Fruit fly (Drosophila melanogaster) whole organism, embryonic: ENCODE data around the gene CG10214.

Experiments used
- ATbp ChIP-seq: fragments of 200-800 bp; sonication (Bioruptor generic); optimal IDR thresholded peaks from 2 replicates; lab custom pipeline; 2017; ENCODE audit warnings: missing biosample characterization, mild to moderate bottlenecking, missing genetic modification characterization, missing genetic modification reagents
- Adf1 ChIP-seq: fragments of 200-800 bp; sonication (Bioruptor generic); IDR thresholded peaks from 2 replicates; pipeline ENCODE4 v1.3.6; 2022; ENCODE audit warnings: missing biosample characterization, missing genetic modification characterization
- Atf6 ChIP-seq: fragments of 200-800 bp; sonication (Bioruptor generic); IDR thresholded peaks from 2 replicates; pipeline ENCODE4 v1.3.6; 2022; ENCODE audit warnings: missing biosample characterization, missing genetic modification characterization
- Bteb2 ChIP-seq: fragments of 200-800 bp; sonication (Bioruptor generic); optimal IDR thresholded peaks from 2 replicates; lab custom pipeline; 2016; ENCODE audit warnings: missing biosample characterization, missing genetic modification characterization
- CG10366 ChIP-seq: fragments of 200-800 bp; sonication (Bioruptor generic); IDR thresholded peaks from 2 replicates; pipeline ENCODE4 v1.3.6; 2022; ENCODE audit warnings: missing biosample characterization, missing genetic modification characterization
- CG11696 ChIP-seq: fragments of 200-800 bp; sonication (Bioruptor generic); IDR thresholded peaks from 2 replicates; pipeline ENCODE4 v1.3.6; 2022; ENCODE audit warnings: missing biosample characterization, missing genetic modification characterization
- CG12155 ChIP-seq: fragments of 200-800 bp; sonication (Bioruptor generic); optimal IDR thresholded peaks from 3 replicates; lab custom pipeline; 2016; ENCODE audit warnings: missing biosample characterization, missing genetic modification characterization
- CG12391 ChIP-seq: fragments of 200-800 bp; sonication (Bioruptor generic); optimal IDR thresholded peaks from 3 replicates; lab custom pipeline; 2018; ENCODE audit warnings: missing biosample characterization, mild to moderate bottlenecking, missing genetic modification characterization, moderate library complexity
- CG12769 ChIP-seq: fragments of 200-800 bp; sonication (Bioruptor generic); optimal IDR thresholded peaks from 2 replicates; lab custom pipeline; 2019; ENCODE audit warnings: missing biosample characterization, mild to moderate bottlenecking, missing genetic modification characterization, moderate library complexity
- CG13424 ChIP-seq: fragments of 200-800 bp; sonication (Bioruptor generic); optimal IDR thresholded peaks from 2 replicates; lab custom pipeline; 2019; ENCODE audit warnings: missing biosample characterization, mild to moderate bottlenecking, missing genetic modification characterization, moderate library complexity
- CG14014 ChIP-seq: fragments of 200-800 bp; sonication (Bioruptor generic); IDR thresholded peaks from 2 replicates; pipeline ENCODE4 v1.3.6; 2022; ENCODE audit warnings: missing biosample characterization, missing genetic modification characterization
- CG1602 ChIP-seq: fragments of 200-800 bp; sonication (Bioruptor generic); optimal IDR thresholded peaks from 3 replicates; lab custom pipeline; 2016; ENCODE audit warnings: missing biosample characterization, missing genetic modification characterization
- CG16815 ChIP-seq: fragments of 200-800 bp; sonication (Bioruptor generic); optimal IDR thresholded peaks from 3 replicates; lab custom pipeline; 2017; ENCODE audit warnings: missing biosample characterization, mild to moderate bottlenecking, missing genetic modification characterization
- CG17568 ChIP-seq: fragments of 200-800 bp; sonication (Bioruptor generic); optimal IDR thresholded peaks from 2 replicates; lab custom pipeline; 2018; ENCODE audit warnings: missing biosample characterization, mild to moderate bottlenecking, missing genetic modification characterization, moderate library complexity
- CG18619 ChIP-seq: fragments of 200-800 bp; sonication (Bioruptor generic); optimal IDR thresholded peaks from 3 replicates; lab custom pipeline; 2017; ENCODE audit warnings: missing biosample characterization, mild to moderate bottlenecking, missing genetic modification characterization
- CG34224 ChIP-seq: fragments of 200-800 bp; sonication (Bioruptor generic); IDR thresholded peaks from 3 replicates; pipeline ENCODE4 v1.3.6; 2022; ENCODE audit warnings: missing biosample characterization, missing genetic modification characterization; ENCODE audit not compliant: partially characterized antibody
- CG4282 ChIP-seq: fragments of 200-800 bp; sonication (Bioruptor generic); optimal IDR thresholded peaks from 2 replicates; lab custom pipeline; 2016; ENCODE audit warnings: missing biosample characterization, missing genetic modification characterization
- CG4360 ChIP-seq: fragments of 200-800 bp; sonication (Bioruptor generic); IDR thresholded peaks from 2 replicates; pipeline ENCODE4 v1.3.6; 2022; ENCODE audit warnings: missing biosample characterization, missing genetic modification characterization
- CG4424 ChIP-seq: fragments of 200-800 bp; sonication (Bioruptor generic); optimal IDR thresholded peaks from 3 replicates; lab custom pipeline; 2016; ENCODE audit warnings: missing biosample characterization, missing genetic modification characterization
- CG6689 ChIP-seq: fragments of 200-800 bp; sonication (Bioruptor generic); IDR thresholded peaks from 2 replicates; pipeline ENCODE4 v1.3.6; 2022; ENCODE audit warnings: missing biosample characterization, missing genetic modification characterization
- CG6765 ChIP-seq: fragments of 200-800 bp; sonication (Bioruptor generic); optimal IDR thresholded peaks from 3 replicates; lab custom pipeline; 2017; ENCODE audit warnings: missing biosample characterization, mild to moderate bottlenecking, missing genetic modification characterization
- CG7372 ChIP-seq: fragments of 200-800 bp; sonication (Bioruptor generic); IDR thresholded peaks from 2 replicates; pipeline ENCODE4 v1.3.6; 2022; ENCODE audit warnings: missing biosample characterization, missing genetic modification characterization
- CG7987 ChIP-seq: fragments of 200-800 bp; sonication (Bioruptor generic); optimal IDR thresholded peaks from 2 replicates; lab custom pipeline; 2018; ENCODE audit warnings: missing biosample characterization, mild to moderate bottlenecking, missing genetic modification characterization, moderate library complexity
- CG9437 ChIP-seq: fragments of 200-800 bp; sonication (Bioruptor generic); optimal IDR thresholded peaks from 2 replicates; lab custom pipeline; 2018; ENCODE audit warnings: missing biosample characterization, mild to moderate bottlenecking, missing genetic modification characterization
- CHES-1-like ChIP-seq: fragments of 200-800 bp; sonication (Bioruptor generic); optimal IDR thresholded peaks from 2 replicates; lab custom pipeline; 2016; ENCODE audit warnings: missing biosample characterization, missing genetic modification characterization
- Camta ChIP-seq: fragments of 200-800 bp; sonication (Bioruptor generic); optimal IDR thresholded peaks from 2 replicates; lab custom pipeline; 2016; ENCODE audit warnings: missing biosample characterization, missing genetic modification characterization
- D19A ChIP-seq: fragments of 200-800 bp; optimal IDR thresholded peaks from 3 replicates; lab custom pipeline; 2019; ENCODE audit warnings: missing biosample characterization, mild to moderate bottlenecking, missing genetic modification characterization, moderate library complexity
- ERR ChIP-seq: fragments of 200-800 bp; sonication (Bioruptor generic); optimal IDR thresholded peaks from 2 replicates; lab custom pipeline; 2016; ENCODE audit warnings: missing biosample characterization, missing genetic modification characterization
- Fer1 ChIP-seq: fragments of 200-800 bp; sonication (Bioruptor generic); optimal IDR thresholded peaks from 2 replicates; lab custom pipeline; 2017; ENCODE audit warnings: missing biosample characterization, mild to moderate bottlenecking, missing genetic modification characterization
- Fer2 ChIP-seq: fragments of 200-800 bp; sonication (Bioruptor generic); optimal IDR thresholded peaks from 2 replicates; lab custom pipeline; 2018; ENCODE audit warnings: missing biosample characterization, mild to moderate bottlenecking, missing genetic modification characterization, moderate library complexity
- Jarid2 ChIP-seq: fragments of 200-800 bp; sonication (Bioruptor generic); optimal IDR thresholded peaks from 3 replicates; lab custom pipeline; 2017; ENCODE audit warnings: mild to moderate bottlenecking, missing biosample characterization, missing genetic modification reagents, missing genetic modification characterization
- MESR4 ChIP-seq: fragments of 200-800 bp; sonication (Bioruptor generic); optimal IDR thresholded peaks from 2 replicates; lab custom pipeline; 2018; ENCODE audit warnings: missing biosample characterization, mild to moderate bottlenecking, missing genetic modification characterization, moderate library complexity
- Mad ChIP-seq: fragments of 200-800 bp; sonication (Bioruptor generic); optimal IDR thresholded peaks from 2 replicates; lab custom pipeline; 2016; ENCODE audit warnings: missing biosample characterization, missing genetic modification characterization
- NfI ChIP-seq: fragments of 200-800 bp; sonication (Bioruptor generic); optimal IDR thresholded peaks from 3 replicates; lab custom pipeline; 2018; ENCODE audit warnings: missing biosample characterization, mild to moderate bottlenecking, missing genetic modification characterization, moderate library complexity
- Pdp1 ChIP-seq, 2 experiments: fragments of 200-800 bp; sonication (Bioruptor generic); optimal IDR thresholded peaks; 3 replicates each; lab custom pipeline; 2016; ENCODE audit warnings: missing biosample characterization in 2 of 2, missing genetic modification characterization in 2 of 2, mild to moderate bottlenecking in 1 of 2, moderate library complexity in 1 of 2
- Vsx1 ChIP-seq: fragments of 200-800 bp; sonication (Bioruptor generic); optimal IDR thresholded peaks from 2 replicates; lab custom pipeline; 2017; ENCODE audit warnings: missing biosample characterization, mild to moderate bottlenecking, missing genetic modification characterization, missing genetic modification reagents
- bsh ChIP-seq, 2 experiments: fragments of 200-800 bp; sonication (Bioruptor generic); optimal IDR thresholded peaks; 2 replicates each; lab custom pipeline; 2017 to 2018; ENCODE audit warnings: mild to moderate bottlenecking in 2 of 2, missing biosample characterization in 2 of 2, missing genetic modification characterization in 2 of 2, moderate library complexity in 1 of 2
- btn ChIP-seq: fragments of 200-800 bp; sonication (Bioruptor generic); optimal IDR thresholded peaks from 2 replicates; lab custom pipeline; 2016; ENCODE audit warnings: missing biosample characterization, missing genetic modification characterization
- cato ChIP-seq: fragments of 200-800 bp; sonication (Bioruptor generic); optimal IDR thresholded peaks from 2 replicates; lab custom pipeline; 2016; ENCODE audit warnings: missing biosample characterization, missing genetic modification characterization, borderline replicate concordance
- da ChIP-seq: fragments of 200-800 bp; sonication (Bioruptor generic); optimal IDR thresholded peaks from 2 replicates; lab custom pipeline; 2016; ENCODE audit warnings: missing biosample characterization, missing genetic modification characterization
- esg ChIP-seq: fragments of 200-800 bp; sonication (Bioruptor generic); conservative IDR thresholded peaks from 2 replicates; pipeline ENCODE4 v1.3.6; 2022; ENCODE audit warnings: missing biosample characterization, missing genetic modification characterization
- lbe ChIP-seq: fragments of 200-800 bp; sonication (Bioruptor generic); optimal IDR thresholded peaks from 2 replicates; lab custom pipeline; 2016; ENCODE audit warnings: missing biosample characterization, mild to moderate bottlenecking, missing genetic modification characterization
- lilli ChIP-seq: fragments of 200-800 bp; sonication (Bioruptor generic); optimal IDR thresholded peaks from 3 replicates; lab custom pipeline; 2016; ENCODE audit warnings: missing biosample characterization, missing genetic modification characterization
- lola ChIP-seq, 3 experiments: fragments of >200 bp in 2 of 3; fragments of 200-800 bp in 1 of 3; sonication (Bioruptor generic) in 1 of 3; optimal IDR thresholded peaks; 2 replicates each; lab custom pipeline; 2017 to 2019; ENCODE audit warnings: missing biosample characterization in 3 of 3, missing genetic modification characterization in 3 of 3, mild to moderate bottlenecking in 1 of 3, moderate library complexity in 1 of 3
- nau ChIP-seq: fragments of 200-800 bp; sonication (Bioruptor generic); optimal IDR thresholded peaks from 3 replicates; lab custom pipeline; 2017; ENCODE audit warnings: missing biosample characterization, mild to moderate bottlenecking, missing genetic modification characterization, missing genetic modification reagents
- prd ChIP-seq, 3 experiments: fragments of >200 bp in 2 of 3; fragments of 200-800 bp in 1 of 3; sonication (Bioruptor generic) in 1 of 3; optimal IDR thresholded peaks in 2 of 3; IDR thresholded peaks in 1 of 3; 2 replicates in 2 of 3; 3 replicates in 1 of 3; pipeline versions ENCODE4 v1.3.6 to Lab custom; 2017 to 2022; ENCODE audit warnings: missing biosample characterization in 1 of 3, missing genetic modification characterization in 1 of 3
- tna ChIP-seq: fragments of 200-800 bp; sonication (Bioruptor generic); IDR thresholded peaks from 2 replicates; pipeline ENCODE4 v1.3.6; 2022; ENCODE audit warnings: missing biosample characterization, missing genetic modification characterization; ENCODE audit not compliant: partially characterized antibody
- tx ChIP-seq: fragments of 200-800 bp; sonication (Bioruptor generic); optimal IDR thresholded peaks from 2 replicates; lab custom pipeline; 2016; ENCODE audit warnings: missing biosample characterization, missing genetic modification characterization
- zfh1 ChIP-seq: fragments of 200-800 bp; sonication (Bioruptor generic); IDR thresholded peaks from 3 replicates; pipeline ENCODE4 v1.3.6; 2022; ENCODE audit warnings: missing biosample characterization, missing genetic modification characterization

Gene CG10214

DNA sequence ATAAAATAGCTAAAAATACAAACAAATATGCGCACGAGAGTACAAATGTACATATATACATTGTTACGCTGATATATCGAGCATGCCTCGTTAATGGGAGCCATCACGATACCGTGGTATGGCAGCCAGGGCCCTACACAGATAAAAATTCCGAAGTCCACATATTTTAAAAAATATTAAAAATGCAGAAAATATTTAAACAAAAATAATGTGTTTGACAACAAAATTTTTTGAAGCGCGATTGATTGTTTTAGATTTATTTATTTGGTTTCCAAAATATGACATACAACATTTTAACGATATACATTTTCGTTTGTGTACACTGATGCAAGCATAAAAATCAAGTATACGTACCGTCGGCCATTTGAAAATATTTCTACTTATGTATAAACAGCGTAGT, 40.5 kb downstream of the CG10214 start (continued):
- TF ChIP-seq CHES-1-like (GFP tag; lab: Kevin White, UChicago) (peak; percentile 58), tna (no peak), CG12391 (peak; percentile 83), CG34224 (no peak), MESR4 (GFP tag; lab: Kevin White, UChicago) (no peak), ATbp (GFP tag; lab: Kevin White, UChicago) (peak; percentile 46), esg (GFP tag; lab: Robert Waterston, UW) (peak; percentile 70), CG17568 (GFP tag; lab: Kevin White, UChicago) (peak; percentile 25), Fer2 (tag; lab: Kevin White, UChicago) (peak; percentile 45), CG4424 (peak; percentile 64), cato (GFP tag; lab: Kevin White, UChicago) (peak; percentile 23), Fer1 (peak; percentile 90), Atf6 (peak; percentile 91), CG6689 (peak; percentile 75), CG6765 (peak; percentile 79), CG7987 (peak; percentile 74), Adf1 (GFP tag; lab: Robert Waterston, UW) (peak; percentile 68), lbe (peak; percentile 52), zfh1 (GFP tag; lab: Robert Waterston, UW) (peak; percentile 73; the same call in 1 of the 3 replicates), Bteb2 (peak; percentile 75), btn (GFP tag; lab: Kevin White, UChicago) (peak; percentile 1), CG7372 (GFP tag; lab: Robert Waterston, UW) (peak; percentile 81), Pdp1 (GFP tag; optimal IDR thresholded peaks at IDR 0.05; lab: Kevin White, UChicago) (peak; percentile 67 to 74), NfI (GFP tag; lab: Kevin White, UChicago) (peak; percentile 65), CG11696 (peak; percentile 59), CG18619 (GFP tag; lab: Kevin White, UChicago) (peak; percentile 76), CG9437 (GFP tag; lab: Kevin White, UChicago) (peak; percentile 23), Camta (GFP tag; lab: Kevin White, UChicago) (peak; percentile 57), ERR (GFP tag; lab: Kevin White, UChicago) (peak; percentile 47), CG14014 (peak; percentile 86), da (GFP tag; lab: Kevin White, UChicago) (no peak), CG10366 (GFP tag; lab: Robert Waterston, UW) (peak; percentile 77), lilli (GFP tag; lab: Kevin White, UChicago) (peak; percentile 93), CG4360 (peak; percentile 14; the same call in 1 of the 2 replicates), CG13424 (tag; lab: Kevin White, UChicago) (peak; percentile 63), CG12155 (GFP tag; lab: Kevin White, UChicago) (peak; percentile 84), D19A (tag; lab: Kevin White, UChicago) (peak; percentile 29), lola (GFP tag; optimal IDR thresholded peaks at IDR 0.05; lab: Kevin White, UChicago) (no peak), CG16815 (peak; percentile 66), CG12769 (tag; lab: Kevin White, UChicago) (peak; percentile 82), bsh (GFP tag; optimal IDR thresholded peaks at IDR 0.05; lab: Kevin White, UChicago) (peak; percentile 15 to 69), nau (GFP tag; lab: Kevin White, UChicago) (peak; percentile 60), tx (peak; percentile 64), CG4282 (GFP tag; lab: Kevin White, UChicago) (no peak), prd (optimal IDR thresholded peaks at IDR 0.05; lab: Kevin White, UChicago) (no peak), prd (GFP tag; IDR thresholded peaks at IDR 0.05; lab: Robert Waterston, UW) (peak; percentile 78), Mad (GFP tag; lab: Kevin White, UChicago) (peak; percentile 49), Vsx1 (GFP tag; lab: Kevin White, UChicago) (peak; percentile 35), Jarid2 (GFP tag; lab: Kevin White, UChicago) (peak; percentile 60), CG1602 (GFP tag; lab: Kevin White, UChicago) (peak; percentile 59)
